Worm (Caenorhabditis elegans): ENCODE results near the gene H03E18.1.

ce11 chrX:8551687-8552327 lies 44.1 kb downstream of the H03E18.1 start, which contains the start of gene dhhc-14:
- no peak for TF ChIP-seq egl-27 (tag; optimal IDR thresholded peaks at IDR 0.05)
- TF ChIP-seq snpc-4 (tag; optimal IDR thresholded peaks at IDR 0.05), result peak; percentile 28
- no peak for TF ChIP-seq nhr-6 (tag; optimal IDR thresholded peaks at IDR 0.05)
- TF ChIP-seq unc-39 (tag; optimal IDR thresholded peaks at IDR 0.05), result no peak
- no peak for TF ChIP-seq mbf-1 (tag; optimal IDR thresholded peaks at IDR 0.05)
- peak in 1 of 2 experiments; percentile 49 for TF ChIP-seq lsy-2 (tag; optimal IDR thresholded peaks at IDR 0.05)
- TF ChIP-seq ZK546.5 (tag; optimal IDR thresholded peaks at IDR 0.05), result no peak
